Worm (Caenorhabditis elegans) whole organism, early embryonic: ENCODE results near the gene EGAP1.1.

Experiments used
- B0310.2 ChIP-seq: sonication (generic microtip); optimal IDR thresholded peaks from 2 replicates; lab custom pipeline; 2016; ENCODE audit warnings: mild to moderate bottlenecking, missing genetic modification characterization, missing compliant biosample characterization
- F13C5.2 ChIP-seq: sonication (generic microtip); optimal IDR thresholded peaks from 2 replicates; lab custom pipeline; 2017; ENCODE audit warnings: mild to moderate bottlenecking, missing genetic modification characterization, inconsistent platforms, missing compliant biosample characterization
- ama-1 ChIP-seq: fragments of 150-350 bp; optimal IDR thresholded peaks from 2 replicates; lab custom pipeline; 2014
- ceh-13 ChIP-seq: fragments of 200-800 bp; sonication (Bioruptor generic); optimal IDR thresholded peaks from 2 replicates; lab custom pipeline; 2018; ENCODE audit warnings: mild to moderate bottlenecking, missing genetic modification characterization, missing compliant biosample characterization
- flt-1 ChIP-seq: fragments of 200-800 bp; sonication (Bioruptor generic); IDR thresholded peaks from 2 replicates; pipeline ENCODE4 v1.3.6; 2022; ENCODE audit warnings: missing genetic modification characterization, missing compliant biosample characterization
- hnd-1 ChIP-seq: sonication (generic microtip); optimal IDR thresholded peaks from 2 replicates; lab custom pipeline; 2016; ENCODE audit warnings: missing genetic modification characterization, missing compliant biosample characterization
- scrt-1 ChIP-seq: fragments of 200-800 bp; sonication (Bioruptor generic); IDR thresholded peaks from 2 replicates; pipeline ENCODE4 v1.3.6; 2022; ENCODE audit warnings: missing genetic modification characterization, missing compliant biosample characterization
- tbx-37 ChIP-seq: fragments of 200-800 bp; sonication (Bioruptor generic); conservative IDR thresholded peaks from 2 replicates; pipeline ENCODE4 v1.3.6; 2022; ENCODE audit warnings: missing genetic modification reagents, missing genetic modification characterization, missing compliant biosample characterization
- tra-4 ChIP-seq: sonication (generic microtip); optimal IDR thresholded peaks from 2 replicates; lab custom pipeline; 2017; ENCODE audit warnings: missing genetic modification characterization, missing compliant biosample characterization

DNA sequence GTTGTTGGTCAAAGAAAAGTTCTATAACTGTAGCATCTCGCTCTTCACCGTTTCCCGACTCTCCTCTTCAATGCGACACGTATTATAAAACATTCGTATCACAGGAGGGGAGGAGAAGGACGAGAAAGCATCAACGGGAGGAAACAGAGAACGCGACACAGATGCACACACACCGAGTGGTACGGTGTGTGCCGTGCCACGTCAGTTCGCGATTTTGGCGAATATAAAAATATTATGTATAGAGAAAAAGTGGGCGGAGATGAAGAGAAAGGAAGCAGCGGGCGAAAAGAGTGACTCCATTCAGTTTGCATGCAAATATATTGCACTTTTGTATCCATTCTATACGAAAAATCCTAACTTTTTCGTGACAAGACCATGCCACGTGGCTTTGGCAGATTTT, 22.3 kb downstream of the EGAP1.1 start:
- TF ChIP-seq scrt-1 (GFP tag; lab: Robert Waterston, UW) (no peak), tbx-37 (no peak), ama-1 (no peak), F13C5.2 (tag; lab: Kevin White, UChicago) (no peak), B0310.2 (tag; lab: Kevin White, UChicago) (no peak), flt-1 (GFP tag; lab: Robert Waterston, UW) (no peak), hnd-1 (tag; lab: Kevin White, UChicago) (no peak), tra-4 (tag; lab: Kevin White, UChicago) (no peak), ceh-13 (GFP tag; lab: Kevin White, UChicago) (no peak)
